Worm (Caenorhabditis elegans): ENCODE data around the gene K11D12.6.

K11D12.6 gene

DNA sequence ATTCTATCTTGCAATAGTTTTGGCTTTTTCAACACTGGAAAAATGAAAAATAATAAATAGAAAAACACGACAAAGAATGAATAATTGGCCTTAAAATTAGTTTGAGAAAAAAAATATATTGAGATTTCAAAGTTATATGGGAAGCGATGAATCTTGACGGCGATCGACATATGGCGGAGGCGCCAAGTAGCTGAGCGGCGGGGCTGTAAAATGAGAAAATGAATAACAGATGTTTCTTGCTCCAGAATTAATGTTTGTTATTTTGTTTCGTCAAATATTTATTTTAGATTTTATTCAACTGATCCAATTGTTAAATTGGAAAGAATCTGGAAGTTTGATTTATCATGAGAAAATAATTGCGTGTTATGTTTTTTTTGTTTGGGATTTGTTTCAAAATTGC is 4.6 kb upstream of the K11D12.6 start, which contains the start of gene K11D12.11:
Gene K11D12.11 (minus strand): TSS at position 42 of the 400 bp plus-strand sequence.
- TF ChIP-seq snpc-4 (tag; optimal IDR thresholded peaks at IDR 0.05) (no peak), ztf-1 (GFP tag; conservative IDR thresholded peaks at IDR 0.05) (no peak), nhr-10 (tag; optimal IDR thresholded peaks at IDR 0.05) (no peak), R02D3.7 (tag; optimal IDR thresholded peaks at IDR 0.05) (no peak), mdl-1 (tag; optimal IDR thresholded peaks at IDR 0.05) (no peak), unc-39 (tag; optimal IDR thresholded peaks at IDR 0.05) (no peak), crh-2 (tag; optimal IDR thresholded peaks at IDR 0.05) (no peak), elt-1 (tag; optimal IDR thresholded peaks at IDR 0.05) (no peak), blmp-1 (tag; optimal IDR thresholded peaks at IDR 0.05; ENCODE audit: insufficient read depth) (no peak), nhr-12 (tag; optimal IDR thresholded peaks at IDR 0.05) (no peak)

ce11 chrV:5038449-5038848 is 3.5 kb upstream of the K11D12.6 start:
- peak; percentile 27 for TF ChIP-seq nhr-25 (tag; optimal IDR thresholded peaks at IDR 0.05)
- no peak for TF ChIP-seq lsy-2 (tag; optimal IDR thresholded peaks at IDR 0.05)

DNA sequence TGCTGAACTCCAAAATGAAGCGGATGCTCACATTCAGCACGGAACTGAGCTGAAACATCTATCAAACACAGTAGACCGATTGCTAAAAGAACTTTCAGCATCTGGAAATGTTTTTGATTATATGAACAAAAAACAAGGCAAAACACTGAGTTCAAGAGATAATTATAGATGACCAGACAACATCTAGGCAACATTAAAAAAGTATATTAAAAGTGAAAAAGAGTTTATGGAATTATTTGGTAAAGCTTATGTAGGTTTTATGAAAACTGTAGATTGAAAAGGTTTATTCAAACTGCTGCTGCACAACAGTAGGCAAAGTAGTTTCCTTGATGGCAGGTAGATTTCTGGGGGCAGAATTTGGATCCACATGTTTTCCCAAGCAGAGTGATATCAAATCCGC is 1.4 kb upstream of the K11D12.6 start, which contains the start of gene K11D12.7:
Gene K11D12.7 (minus strand): TSS at position 101 of the 400 bp plus-strand sequence.
- TF ChIP-seq elt-3 (tag; optimal IDR thresholded peaks at IDR 0.05), result no peak
- no peak for TF ChIP-seq lin-39 (tag; optimal IDR thresholded peaks at IDR 0.05)
- TF ChIP-seq unc-62 (GFP tag; optimal IDR thresholded peaks at IDR 0.05), result no peak
- no peak for TF ChIP-seq sma-3 (GFP tag; optimal IDR thresholded peaks at IDR 0.05)
- TF ChIP-seq nhr-77 (tag; optimal IDR thresholded peaks at IDR 0.05), result no peak
- TF ChIP-seq nhr-237 (tag; optimal IDR thresholded peaks at IDR 0.05), result no peak
- no peak for TF ChIP-seq lsy-2 (tag; optimal IDR thresholded peaks at IDR 0.05)
- no peak for TF ChIP-seq R02D3.7 (tag; optimal IDR thresholded peaks at IDR 0.05)
- TF ChIP-seq blmp-1 (tag; optimal IDR thresholded peaks at IDR 0.05; ENCODE audit: insufficient read depth), result no peak
- TF ChIP-seq egl-27 (tag; optimal IDR thresholded peaks at IDR 0.05), result no peak

DNA sequence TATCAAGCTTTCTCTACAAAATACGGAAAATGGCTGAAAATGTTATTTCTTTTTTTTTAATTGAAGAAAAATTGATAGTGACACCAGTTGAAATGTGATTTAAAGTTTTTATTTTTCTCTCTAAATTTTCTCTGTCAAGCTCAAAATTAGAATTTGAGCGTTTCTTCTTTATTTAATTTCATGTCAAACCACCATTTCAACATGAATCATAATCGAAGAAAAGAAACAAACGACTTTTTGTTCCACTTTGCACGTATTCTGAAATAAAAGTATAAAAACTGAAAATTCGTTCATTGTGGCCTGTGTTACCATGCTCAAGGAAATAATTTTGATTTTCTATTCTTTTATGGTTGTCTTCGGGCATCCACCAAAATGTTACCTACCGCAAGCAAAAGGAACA is 1.9 kb downstream of the K11D12.6 start, which contains the start of gene K11D12.13:
Gene K11D12.13 (plus strand): TSS at position 301 of the 400 bp plus-strand sequence.
- no peak for TF ChIP-seq ama-1 (optimal IDR thresholded peaks at IDR 0.05)
- no peak for TF ChIP-seq fos-1 (tag; optimal IDR thresholded peaks at IDR 0.05)
- no peak for TF ChIP-seq mab-5 (tag; optimal IDR thresholded peaks at IDR 0.05)
- no peak for TF ChIP-seq sem-4 (tag; optimal IDR thresholded peaks at IDR 0.05)
- TF ChIP-seq Y55F3AM.14 (GFP tag; optimal IDR thresholded peaks at IDR 0.05), result no peak

DNA sequence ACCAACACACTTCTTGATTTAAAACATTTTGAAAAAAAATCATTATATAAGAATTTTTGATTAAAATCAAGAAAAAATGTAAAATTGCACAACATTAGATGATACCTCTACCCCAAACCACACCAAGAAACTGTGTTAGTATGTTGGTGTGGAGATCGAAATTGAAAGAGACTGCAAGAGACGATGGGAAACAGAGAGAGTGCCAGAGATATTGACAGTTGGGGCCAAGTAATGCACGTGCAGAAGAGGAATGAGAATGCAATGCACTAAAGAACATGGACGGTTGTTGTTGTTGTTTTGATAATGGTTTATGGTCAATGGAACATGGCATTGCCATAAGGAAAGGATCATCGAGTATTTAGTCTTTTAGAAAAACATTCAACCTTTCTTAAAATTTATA is 2.8 kb downstream of the K11D12.6 start:
- TF ChIP-seq mbf-1 (tag; optimal IDR thresholded peaks at IDR 0.05) (no peak), nhr-10 (tag; optimal IDR thresholded peaks at IDR 0.05) (no peak), snpc-4 (tag; optimal IDR thresholded peaks at IDR 0.05) (no peak), ceh-82 (tag; optimal IDR thresholded peaks at IDR 0.05) (no peak), skn-1 (tag; optimal IDR thresholded peaks at IDR 0.05) (no peak), aly-2 (tag; optimal IDR thresholded peaks at IDR 0.05) (no peak), lin-11 (tag; optimal IDR thresholded peaks at IDR 0.05) (no peak), nhr-237 (tag; optimal IDR thresholded peaks at IDR 0.05) (no peak), ama-1 (optimal IDR thresholded peaks at IDR 0.05) (no peak), nhr-129 (tag; optimal IDR thresholded peaks at IDR 0.05) (peak; percentile 72), mdl-1 (tag; optimal IDR thresholded peaks at IDR 0.05) (peak; percentile 53 to 62), sem-4 (tag; optimal IDR thresholded peaks at IDR 0.05) (no peak), F13H6.1 (tag; optimal IDR thresholded peaks at IDR 0.05) (peak; percentile 15), nhr-6 (tag; optimal IDR thresholded peaks at IDR 0.05) (no peak), dmd-4 (tag; optimal IDR thresholded peaks at IDR 0.05) (no peak), C34F6.9 (tag; optimal IDR thresholded peaks at IDR 0.05) (no peak), lin-13 (GFP tag; optimal IDR thresholded peaks at IDR 0.05) (no peak), lin-39 (tag; optimal IDR thresholded peaks at IDR 0.05) (no peak), ztf-4 (tag; optimal IDR thresholded peaks at IDR 0.05) (no peak), ztf-1 (GFP tag; conservative IDR thresholded peaks at IDR 0.05) (no peak), ceh-16 (tag; optimal IDR thresholded peaks at IDR 0.05) (no peak), lsy-2 (tag; optimal IDR thresholded peaks at IDR 0.05) (no peak), nhr-11 (tag; optimal IDR thresholded peaks at IDR 0.05) (no peak), egl-27 (tag; optimal IDR thresholded peaks at IDR 0.05) (no peak), nhr-12 (tag; optimal IDR thresholded peaks at IDR 0.05) (no peak), nhr-23 (tag; optimal IDR thresholded peaks at IDR 0.05) (no peak), crh-2 (tag; optimal IDR thresholded peaks at IDR 0.05) (peak; percentile 13), fos-1 (tag; optimal IDR thresholded peaks at IDR 0.05) (peak; percentile 24), elt-1 (tag; optimal IDR thresholded peaks at IDR 0.05) (no peak), zag-1 (tag; optimal IDR thresholded peaks at IDR 0.05) (no peak), unc-62 (GFP tag; optimal IDR thresholded peaks at IDR 0.05) (no peak), mab-5 (tag; optimal IDR thresholded peaks at IDR 0.05) (no peak), peb-1 (tag; optimal IDR thresholded peaks at IDR 0.05) (no peak), gmeb-1 (tag; optimal IDR thresholded peaks at IDR 0.05) (no peak), sma-9 (GFP tag; optimal IDR thresholded peaks at IDR 0.05) (peak; percentile 66), sma-9 (tag; optimal IDR thresholded peaks at IDR 0.05) (no peak), nhr-25 (tag; optimal IDR thresholded peaks at IDR 0.05) (no peak), R02D3.7 (tag; optimal IDR thresholded peaks at IDR 0.05) (no peak), Y55F3AM.14 (GFP tag; optimal IDR thresholded peaks at IDR 0.05) (no peak)

All from whole organism, L2 larva.